Fruit fly (Drosophila melanogaster) whole organism: Measurements from ENCODE around the gene CG7332.

ENCODE experiments used
- CG8478 ChIP-seq: fragments of >200 bp; optimal IDR thresholded peaks from 2 replicates; lab custom pipeline; 2018; ENCODE audit warnings: inconsistent platforms
- Dll ChIP-seq: fragments of >200 bp; optimal IDR thresholded peaks from 2 replicates; lab custom pipeline; 2017
- EcR ChIP-seq, 2 experiments: fragments of >200 bp; optimal IDR thresholded peaks; 2 replicates each; lab custom pipeline; 2017; ENCODE audit warnings: missing biosample characterization in 2 of 2, missing genetic modification characterization in 2 of 2, missing genetic modification reagents in 2 of 2
- pan ChIP-seq: fragments of >200 bp; optimal IDR thresholded peaks from 2 replicates; lab custom pipeline; 2017
- psq ChIP-seq: fragments of >200 bp; optimal IDR thresholded peaks from 2 replicates; lab custom pipeline; 2017
- usp ChIP-seq: fragments of >200 bp; optimal IDR thresholded peaks from 2 replicates; lab custom pipeline; 2017; ENCODE audit warnings: missing biosample characterization, missing genetic modification characterization, mixed read lengths

- TF ChIP-seq CG8478 (lab: Kevin White, UChicago) (no peak), pan (lab: Kevin White, UChicago) (no peak), psq (no peak), Dll (lab: Kevin White, UChicago) (no peak), usp (GFP tag; lab: Kevin White, UChicago) (no peak), EcR (GFP tag; optimal IDR thresholded peaks at IDR 0.05; lab: Kevin White, UChicago) (no peak)
Observed at dm6 chrX:18919422-18920029, 35.2 kb downstream of the CG7332 start.
